Worm (Caenorhabditis elegans): Measurements from ENCODE around the gene dyf-11.

ce11 chrX:813063-813462, 49.5 kb downstream of the dyf-11 start, which contains the start of gene F25E2.3:
- TF ChIP-seq nhr-12 (tag; optimal IDR thresholded peaks at IDR 0.05) (no peak), lsy-2 (tag; optimal IDR thresholded peaks at IDR 0.05) (no peak), elt-1 (tag; optimal IDR thresholded peaks at IDR 0.05; ENCODE audit: borderline replicate concordance, insufficient read depth) (no peak), cnd-1 (tag; optimal IDR thresholded peaks at IDR 0.05) (no peak)
